Fruit fly (Drosophila melanogaster) whole organism, larva: ENCODE measurements around the gene Ire1.

ENCODE experiments used
- noc ChIP-seq: fragments of 200-800 bp; sonication (Bioruptor generic); optimal IDR thresholded peaks from 3 replicates; lab custom pipeline; 2019; ENCODE audit warnings: missing biosample characterization, mild to moderate bottlenecking, missing genetic modification characterization, moderate library complexity

Gene Ire1

DNA sequence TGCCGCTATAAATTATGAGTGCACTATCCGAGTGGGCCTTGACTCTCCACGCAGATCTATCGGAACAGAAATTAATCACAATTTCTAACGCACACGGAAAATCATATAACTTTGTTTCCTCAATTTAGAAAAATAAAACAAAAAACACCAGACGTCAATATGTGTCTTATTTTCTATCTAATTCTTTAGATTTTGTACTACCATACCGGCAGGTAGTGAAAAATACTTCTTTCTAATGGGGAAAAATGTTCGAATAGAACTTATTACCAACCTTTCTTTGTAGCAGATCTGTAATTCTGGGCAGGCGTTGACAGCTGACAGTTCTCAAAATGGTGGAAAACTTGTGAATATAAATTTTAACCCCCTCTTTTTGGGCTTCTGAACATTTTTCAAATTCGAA lies 20.5 kb downstream of the Ire1 start, which contains the start of gene CG31459:
TSS of gene CG31459 (plus strand) at position 301 of the 400 bp plus-strand sequence.
- TF ChIP-seq noc (tag; lab: Kevin White, UChicago), result no peak

DNA sequence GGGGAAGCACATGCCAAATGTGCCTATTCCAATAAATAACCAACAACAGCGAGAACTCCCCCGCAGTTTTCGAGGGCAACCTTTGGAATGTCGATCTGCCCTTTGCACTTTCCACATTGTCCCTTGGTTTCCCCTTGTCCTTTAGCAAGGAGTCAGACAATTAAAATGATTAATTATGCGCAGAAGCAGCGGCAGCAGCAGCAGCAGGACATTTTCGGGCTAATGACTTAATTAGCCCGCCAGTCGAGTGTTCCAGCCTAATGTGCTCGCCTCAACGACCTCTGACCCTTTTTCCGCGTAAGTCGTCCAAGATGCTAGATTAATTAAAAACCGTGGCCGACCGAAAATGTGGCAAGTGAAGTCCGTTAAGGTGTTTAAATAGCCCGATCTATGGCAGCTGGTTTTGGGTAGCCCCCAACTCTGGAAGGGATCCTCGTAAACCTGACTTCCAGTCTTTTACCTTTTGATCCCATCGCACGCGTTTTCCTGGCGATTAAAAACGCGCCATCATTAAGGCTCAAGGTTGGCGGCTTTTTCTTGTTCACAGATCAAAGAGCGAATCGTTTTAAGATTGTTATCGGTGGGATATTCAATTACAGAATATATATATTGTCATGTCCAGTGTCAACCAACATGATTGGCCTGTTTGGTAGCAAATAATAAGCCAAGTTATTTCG lies 22.0 kb downstream of the Ire1 start:
- no peak for TF ChIP-seq noc (tag; lab: Kevin White, UChicago)

DNA sequence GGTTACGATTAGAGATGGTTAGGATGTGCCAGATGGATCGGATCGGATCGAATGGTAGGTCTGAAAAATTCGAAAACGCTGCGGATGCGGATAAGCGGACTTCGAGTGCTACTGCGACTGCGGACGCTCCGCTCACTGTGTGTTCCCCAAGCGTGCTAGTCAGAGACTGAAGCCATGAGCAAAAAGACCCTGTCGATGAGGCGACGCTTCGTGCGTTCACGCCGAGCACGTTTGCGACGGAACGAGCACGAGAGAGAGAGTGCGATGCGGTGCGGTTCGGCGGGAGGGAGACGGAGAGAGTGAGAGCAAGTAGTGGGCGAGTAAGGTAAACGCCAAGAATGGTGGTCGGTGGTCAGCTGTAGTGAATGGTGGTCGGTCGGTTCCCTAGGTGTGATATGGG lies 24.4 kb downstream of the Ire1 start, which contains the start of gene bnl:
TSS of gene bnl (minus strand) at position 131 of the 400 bp plus-strand sequence.
- peak; percentile 61 for TF ChIP-seq noc (tag; lab: Kevin White, UChicago)

DNA sequence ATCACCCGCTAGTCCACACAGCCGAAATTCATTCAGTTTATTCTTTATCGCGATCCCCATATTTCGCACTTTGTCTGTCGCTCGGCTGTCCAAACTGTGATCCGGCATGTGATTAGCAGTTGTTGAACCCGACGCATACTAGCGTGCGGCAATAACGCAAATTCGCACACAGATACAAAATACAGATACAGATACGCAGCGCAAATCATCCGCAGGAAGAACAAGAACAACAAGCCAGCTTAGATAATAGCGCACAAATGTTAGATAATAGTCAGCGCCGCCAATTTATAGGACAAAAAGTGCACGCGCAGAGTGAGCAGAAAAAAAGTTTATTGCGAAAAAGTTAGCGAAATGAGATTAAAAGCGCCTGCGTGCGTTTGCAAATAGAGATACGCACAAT lies 26.1 kb downstream of the Ire1 start:
- TF ChIP-seq noc (tag; lab: Kevin White, UChicago), result peak; percentile 73

DNA sequence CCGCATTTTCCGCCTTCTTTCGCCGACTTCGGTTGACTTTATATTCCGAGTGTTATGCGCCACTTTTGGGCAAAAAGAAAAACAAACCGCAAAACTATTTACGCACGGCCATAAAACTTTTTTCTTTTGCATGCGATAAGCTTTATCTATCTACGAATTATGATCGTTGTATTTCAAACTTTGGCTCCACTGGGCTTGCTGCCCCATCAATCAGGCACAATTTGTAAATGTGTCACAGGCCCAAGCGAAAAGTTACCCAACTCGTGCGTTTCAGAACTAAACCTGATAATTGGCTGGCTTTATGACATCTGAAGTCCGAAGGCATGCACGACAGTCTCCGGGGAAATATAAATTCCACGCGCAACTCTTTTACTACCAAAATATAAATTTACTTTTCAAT lies 27.1 kb downstream of the Ire1 start:
- TF ChIP-seq noc (tag; lab: Kevin White, UChicago), result peak; percentile 37

DNA sequence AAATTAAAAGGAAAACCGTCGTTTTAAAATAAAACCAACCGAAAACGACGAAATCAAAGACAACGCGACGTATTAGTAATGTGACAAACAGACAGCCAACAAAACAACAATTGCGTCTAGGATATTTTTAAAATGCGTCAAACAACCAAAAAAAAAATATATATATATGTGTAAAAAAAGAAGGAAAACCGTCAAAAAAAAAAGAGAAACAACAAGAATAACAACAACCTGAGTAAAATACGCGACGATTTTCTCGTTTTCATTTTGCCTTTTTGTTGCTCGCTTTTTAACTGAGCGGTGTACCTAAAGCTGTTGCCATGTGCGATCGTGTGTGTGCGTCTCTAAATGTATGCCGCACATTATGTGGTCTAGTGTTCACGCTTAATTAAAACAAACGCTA lies 27.5 kb downstream of the Ire1 start:
- no peak for TF ChIP-seq noc (tag; lab: Kevin White, UChicago)

DNA sequence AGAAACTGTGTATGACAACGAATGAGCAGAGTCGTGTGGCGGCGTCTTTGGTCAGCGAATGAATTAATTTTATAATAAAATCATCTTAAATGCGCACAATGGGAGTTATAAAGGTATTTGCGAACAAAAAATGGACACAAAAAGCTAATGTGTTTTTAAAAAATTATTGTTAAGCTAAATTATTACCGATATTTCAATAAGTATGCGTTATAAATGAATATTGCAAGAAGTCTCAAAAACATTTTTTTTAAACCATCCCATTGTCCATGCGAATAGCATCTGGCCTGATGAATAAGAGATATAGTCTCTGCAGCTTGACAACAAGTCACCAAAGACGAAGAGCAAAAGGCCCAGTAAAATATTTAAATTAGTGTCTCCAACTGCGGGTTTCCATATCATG lies 30.1 kb downstream of the Ire1 start:
- TF ChIP-seq noc (tag; lab: Kevin White, UChicago), result peak; percentile 68

DNA sequence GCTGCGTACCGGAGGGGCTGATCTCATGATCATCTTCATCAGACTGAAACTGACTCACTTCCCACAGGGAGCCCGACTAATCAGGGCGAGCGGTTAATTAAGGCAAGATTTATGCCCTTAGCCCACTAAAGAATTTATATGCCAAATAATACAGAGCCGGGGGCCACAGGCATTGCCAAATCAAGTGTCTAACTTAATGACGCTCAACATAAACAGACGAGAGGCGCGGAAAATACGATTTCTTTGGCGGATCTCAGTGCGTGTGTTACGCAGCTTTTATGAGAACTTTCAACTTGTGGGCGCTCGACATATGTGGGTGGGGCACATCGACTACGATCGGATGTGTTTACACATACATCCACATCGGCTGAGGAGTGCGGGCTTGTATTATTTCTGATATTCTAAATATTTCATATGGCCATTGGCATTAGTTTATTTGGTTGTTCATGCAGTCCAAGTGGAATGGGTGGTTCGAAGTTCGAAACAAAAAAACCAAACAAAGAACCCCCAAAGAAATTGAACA lies 34.2 kb downstream of the Ire1 start:
- TF ChIP-seq noc (tag; lab: Kevin White, UChicago), result no peak

DNA sequence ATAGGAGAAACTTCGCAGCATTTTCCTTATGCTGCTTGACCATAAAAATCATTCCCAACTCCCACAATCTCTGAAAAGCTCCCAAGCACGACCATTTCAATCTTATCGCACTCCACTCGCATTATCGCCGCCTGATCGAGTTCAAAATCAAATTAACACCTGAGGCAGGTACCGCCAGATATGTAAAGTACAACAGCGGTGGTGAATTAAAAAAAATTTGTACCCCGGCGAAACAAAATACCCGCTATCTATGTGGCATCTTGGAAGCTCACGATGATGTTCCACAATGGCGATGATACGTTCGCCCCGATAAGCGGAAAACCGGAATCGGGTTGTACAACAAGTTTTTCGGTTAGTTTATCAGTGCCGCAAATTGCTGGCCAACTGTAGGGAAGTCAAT lies 34.7 kb downstream of the Ire1 start:
- no peak for TF ChIP-seq noc (tag; lab: Kevin White, UChicago)

DNA sequence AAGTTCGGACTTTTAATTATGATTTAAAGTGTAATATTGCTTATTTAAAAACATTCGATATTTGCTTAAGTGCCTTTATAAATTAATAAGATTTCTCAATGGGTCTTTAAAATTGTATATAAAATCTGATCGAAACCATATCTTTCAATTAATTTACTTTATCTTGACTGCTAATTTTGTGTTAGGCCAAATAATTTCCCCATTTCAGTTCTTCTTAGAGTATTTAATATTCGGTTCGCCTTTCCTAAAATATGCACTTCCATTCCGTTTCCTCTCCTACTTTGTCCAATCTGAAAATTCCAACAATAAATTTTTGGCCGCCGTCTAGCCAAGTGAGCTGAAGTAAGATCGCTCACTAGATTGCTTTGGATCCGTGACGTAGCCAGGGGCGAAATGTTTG lies 36.6 kb downstream of the Ire1 start:
- no peak for TF ChIP-seq noc (tag; lab: Kevin White, UChicago)

DNA sequence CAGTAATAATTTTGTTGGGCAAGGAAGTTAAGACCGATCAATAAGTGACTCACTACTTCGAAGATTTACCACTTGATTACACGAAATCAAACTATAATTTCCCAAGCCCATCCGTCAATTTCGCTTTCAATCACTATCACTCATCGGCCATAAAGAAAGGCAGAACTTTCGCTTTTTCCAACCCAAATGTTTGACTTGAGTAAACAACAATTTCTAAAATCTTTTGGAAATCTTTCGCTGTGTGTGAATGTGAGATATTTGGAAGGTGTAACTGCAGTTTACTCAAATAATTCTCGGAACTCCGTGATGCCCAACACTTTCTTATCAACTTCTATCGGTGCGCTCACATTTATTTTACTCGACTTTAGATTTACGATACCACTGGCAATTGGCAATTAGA lies 39.0 kb downstream of the Ire1 start:
- no peak for TF ChIP-seq noc (tag; lab: Kevin White, UChicago)

DNA sequence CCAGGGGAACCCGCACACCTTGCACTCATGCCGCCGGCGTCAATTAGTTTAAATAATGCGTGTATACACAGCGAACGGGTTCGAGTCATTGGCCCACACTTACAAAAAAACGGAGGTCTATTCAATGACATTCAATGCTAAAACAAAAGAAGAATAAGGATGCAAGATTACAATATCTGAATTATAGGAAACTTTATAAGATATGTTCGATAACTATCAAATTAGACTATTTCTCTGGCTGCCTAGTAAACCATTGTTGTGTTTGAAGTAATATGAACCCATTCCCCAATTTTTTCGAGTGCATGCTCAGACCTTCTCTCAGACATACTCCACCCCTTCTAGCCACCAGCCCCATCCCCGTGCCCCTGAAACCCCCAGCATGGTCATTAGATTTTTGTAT lies 40.1 kb downstream of the Ire1 start:
- no peak for TF ChIP-seq noc (tag; lab: Kevin White, UChicago)

DNA sequence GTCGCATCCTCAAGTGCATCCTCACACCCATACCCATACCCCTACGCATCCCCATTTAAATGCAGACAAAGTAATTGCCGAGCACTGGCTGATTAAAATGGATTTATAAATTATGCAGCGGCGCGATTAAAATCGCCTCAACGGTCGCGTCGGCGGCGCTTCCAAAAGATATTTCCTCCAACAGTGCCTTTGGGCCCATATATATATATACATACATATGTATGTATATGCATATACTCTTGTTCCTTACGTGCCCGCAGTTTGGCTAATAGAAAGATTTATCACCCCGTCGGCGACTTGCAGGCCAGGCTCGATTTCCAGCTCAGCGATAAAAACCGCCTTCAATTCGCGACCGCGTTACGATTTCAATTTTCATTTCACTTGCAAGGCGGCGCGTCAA lies 44.3 kb downstream of the Ire1 start:
- no peak for TF ChIP-seq noc (tag; lab: Kevin White, UChicago)

DNA sequence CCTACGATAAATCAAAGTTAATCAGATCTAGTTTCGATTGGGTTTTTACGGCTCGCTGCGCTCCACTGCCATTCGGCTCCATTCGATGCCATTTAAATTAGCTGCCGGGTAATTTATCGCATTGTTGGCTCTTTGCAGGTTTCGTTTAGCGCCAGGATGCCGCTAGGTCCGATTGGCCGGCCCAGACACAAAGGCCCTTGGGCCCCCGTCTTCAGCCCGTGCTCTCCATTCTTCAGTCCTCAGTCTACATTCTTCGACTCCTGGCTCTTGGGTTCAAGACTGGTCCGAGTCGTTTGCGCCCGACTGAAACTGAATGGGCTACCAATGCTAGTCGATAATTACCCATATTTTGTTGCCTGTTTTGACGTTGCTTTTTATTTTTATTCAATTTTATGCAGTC lies 47.9 kb downstream of the Ire1 start:
- TF ChIP-seq noc (tag; lab: Kevin White, UChicago), result no peak

DNA sequence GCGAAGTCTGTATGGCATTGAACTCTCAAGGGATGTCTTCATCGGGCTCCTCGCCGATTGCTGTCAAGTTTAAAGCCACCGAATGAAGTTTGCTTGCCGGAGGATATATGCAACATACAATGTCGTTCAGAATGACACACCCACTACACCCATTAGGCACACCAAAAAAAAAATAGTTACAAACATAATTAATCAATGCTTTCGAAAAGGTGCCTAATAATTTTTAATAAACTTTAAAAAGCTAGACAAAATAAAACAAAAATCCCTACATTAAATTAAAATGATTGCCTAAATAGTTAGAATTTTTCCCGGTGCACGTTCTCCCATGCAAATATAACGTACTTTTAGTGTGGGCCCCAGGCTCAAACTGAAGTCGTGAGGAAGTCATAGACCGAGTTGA lies 48.6 kb downstream of the Ire1 start:
- TF ChIP-seq noc (tag; lab: Kevin White, UChicago), result no peak

DNA sequence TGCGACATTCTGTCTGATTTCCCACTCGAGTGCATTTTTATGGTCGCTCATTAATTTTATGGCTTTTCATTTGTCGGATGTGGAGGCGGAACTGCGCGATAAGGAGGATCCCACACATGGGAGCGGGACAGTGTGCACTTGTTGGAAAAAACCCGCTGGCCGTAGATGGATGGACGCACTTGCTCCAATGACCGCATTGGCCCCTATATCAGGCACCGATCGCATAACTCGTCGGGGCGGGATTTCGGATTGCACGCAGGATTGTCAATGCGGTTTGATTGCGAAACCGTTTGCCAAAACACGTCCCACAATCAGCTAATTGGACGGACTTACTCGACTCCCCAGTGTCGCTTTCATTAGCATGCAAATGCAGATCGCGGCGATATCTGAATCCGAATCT lies 49.6 kb downstream of the Ire1 start:
- no peak for TF ChIP-seq noc (tag; lab: Kevin White, UChicago)

DNA sequence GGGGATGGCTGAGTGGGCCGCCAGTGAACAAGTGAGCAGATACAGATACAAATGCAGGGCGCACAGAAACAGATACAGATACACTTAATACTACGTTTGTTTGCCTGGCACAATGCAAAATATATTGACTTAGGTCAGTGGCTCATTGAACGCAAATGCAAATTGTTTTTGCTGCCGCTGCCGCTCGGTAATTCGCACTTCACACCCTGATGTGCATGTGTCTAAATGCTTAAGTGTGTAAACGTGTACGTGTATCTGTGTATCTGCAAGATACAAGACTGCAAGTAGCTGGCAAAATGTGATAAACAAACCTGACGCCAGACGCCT lies 52.7 kb downstream of the Ire1 start:
- TF ChIP-seq noc (tag; lab: Kevin White, UChicago), result no peak
